Fruit fly (Drosophila melanogaster): ENCODE measurements around the gene CG14671.

DNA sequence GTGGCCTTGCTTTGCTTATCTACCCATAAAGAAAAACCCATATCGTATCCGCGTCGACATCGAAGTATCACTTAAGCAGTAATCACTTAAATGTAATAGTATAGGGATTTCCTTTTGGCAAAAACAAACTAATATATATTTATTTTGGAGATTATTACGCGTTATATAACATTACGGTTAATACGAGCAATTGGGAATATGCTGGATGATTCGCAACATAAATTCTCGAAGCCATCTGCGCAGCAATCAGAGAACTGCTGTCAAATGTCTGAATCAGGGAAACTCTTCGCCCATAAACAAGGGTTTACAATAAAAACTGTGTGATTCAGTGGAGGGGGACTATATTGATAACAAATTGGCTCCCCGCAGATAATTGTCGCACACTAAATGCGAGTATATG is 46.0 kb upstream of the CG14671 start:
- TF ChIP-seq CG9609 (GFP tag; optimal IDR thresholded peaks at IDR 0.05) (no peak), usp (GFP tag; optimal IDR thresholded peaks at IDR 0.05) (no peak), CG8478 (optimal IDR thresholded peaks at IDR 0.05) (no peak), sima (GFP tag; optimal IDR thresholded peaks at IDR 0.05) (no peak), Stat92E (GFP tag; optimal IDR thresholded peaks at IDR 0.05) (no peak), GATAe (GFP tag; conservative IDR thresholded peaks at IDR 0.05) (no peak), CG10321 (GFP tag; IDR thresholded peaks at IDR 0.05) (no peak), Xbp1 (GFP tag; optimal IDR thresholded peaks at IDR 0.05) (no peak)
